Worm (Caenorhabditis elegans) whole organism, L4 larva: ENCODE results near the gene F53F1.3.
A peak's percentile ranks its signal among the peaks of the same experiment; 100 is the strongest.

Experiments used
- F26F4.8 ChIP-seq: fragments of 200-800 bp; sonication (Bioruptor generic); conservative IDR thresholded peaks from 2 replicates; pipeline ENCODE4 v1.3.6; 2022; ENCODE audit warnings: missing genetic modification characterization, missing compliant biosample characterization
- F49E8.2 ChIP-seq: sonication (generic microtip); optimal IDR thresholded peaks from 2 replicates; lab custom pipeline; 2016; ENCODE audit warnings: missing compliant biosample characterization, mild to moderate bottlenecking, missing genetic modification characterization, borderline replicate concordance
- T20F7.1 ChIP-seq: fragments of 200-800 bp; sonication (Bioruptor generic); optimal IDR thresholded peaks from 2 replicates; lab custom pipeline; 2018; ENCODE audit warnings: mild to moderate bottlenecking, missing genetic modification characterization, missing compliant biosample characterization
- ZK337.2 ChIP-seq: fragments of 200-800 bp; sonication (Bioruptor generic); IDR thresholded peaks from 2 replicates; pipeline ENCODE4 v1.3.6; 2022; ENCODE audit warnings: missing genetic modification reagents, missing genetic modification characterization, missing compliant biosample characterization
- aha-1 ChIP-seq: fragments of 150-350 bp; peaks from one replicate; lab custom pipeline; 2014; ENCODE audit warnings: missing biosample characterization, missing genetic modification characterization
- attf-4 ChIP-seq: sonication (generic microtip); optimal IDR thresholded peaks from 3 replicates; lab custom pipeline; 2017; ENCODE audit warnings: missing biosample characterization, missing genetic modification characterization
- ceh-20 ChIP-seq: fragments of 200-800 bp; sonication (Bioruptor generic); IDR thresholded peaks from 2 replicates; pipeline ENCODE4 v1.3.6; 2022; ENCODE audit warnings: missing genetic modification reagents, missing genetic modification characterization, missing compliant biosample characterization
- ceh-82 ChIP-seq: sonication (generic microtip); optimal IDR thresholded peaks from 2 replicates; lab custom pipeline; 2017; ENCODE audit warnings: missing biosample characterization, missing genetic modification characterization
- ces-1 ChIP-seq: fragments of 150-350 bp; sonication (generic microtip); optimal IDR thresholded peaks from 4 replicates; lab custom pipeline; 2014; ENCODE audit warnings: missing biosample characterization, missing genetic modification reagents, missing genetic modification characterization
- ctbp-1 ChIP-seq: fragments of 200-800 bp; sonication (Bioruptor generic); IDR thresholded peaks from 2 replicates; pipeline ENCODE4 v1.3.6; 2022; ENCODE audit warnings: missing genetic modification reagents, missing genetic modification characterization, missing compliant biosample characterization
- daf-12 ChIP-seq: fragments of 150-350 bp; optimal IDR thresholded peaks from 2 replicates; lab custom pipeline; 2014; ENCODE audit warnings: missing biosample characterization, missing genetic modification reagents, missing genetic modification characterization
- daf-8 ChIP-seq: fragments of 200-800 bp; sonication (Bioruptor generic); IDR thresholded peaks from 2 replicates; pipeline ENCODE4 v1.3.6; 2022; ENCODE audit warnings: missing genetic modification characterization, missing compliant biosample characterization
- dmd-8 ChIP-seq: fragments of 200-800 bp; sonication (Bioruptor generic); IDR thresholded peaks from 2 replicates; pipeline ENCODE4 v1.3.6; 2022; ENCODE audit warnings: missing genetic modification characterization, missing compliant biosample characterization
- duxl-1 ChIP-seq: sonication (generic microtip); optimal IDR thresholded peaks from 2 replicates; lab custom pipeline; 2016; ENCODE audit warnings: mild to moderate bottlenecking, missing genetic modification characterization, moderate library complexity, missing compliant biosample characterization; ENCODE audit not compliant: poor library complexity
- hlh-30 ChIP-seq: sonication (generic microtip); optimal IDR thresholded peaks from 2 replicates; lab custom pipeline; 2017; ENCODE audit warnings: antibody characterized with exemption, mild to moderate bottlenecking, missing genetic modification characterization, missing compliant biosample characterization; ENCODE audit not compliant: insufficient read depth
- jun-1 ChIP-seq: fragments of 150-350 bp; optimal IDR thresholded peaks from 2 replicates; lab custom pipeline; 2014; ENCODE audit warnings: missing biosample characterization, missing genetic modification reagents, missing genetic modification characterization
- lin-13 ChIP-seq: fragments of 150-350 bp; optimal IDR thresholded peaks from 2 replicates; lab custom pipeline; 2014; ENCODE audit warnings: missing biosample characterization, missing genetic modification reagents, missing genetic modification characterization
- lir-3 ChIP-seq: sonication (generic microtip); optimal IDR thresholded peaks from 2 replicates; lab custom pipeline; 2016; ENCODE audit warnings: mild to moderate bottlenecking, missing genetic modification characterization, missing compliant biosample characterization
- lsy-2 ChIP-seq, 2 experiments: fragments of 150-350 bp in 1 of 2; sonication (generic microtip) in 1 of 2; optimal IDR thresholded peaks; 2 replicates each; lab custom pipeline; 2014 to 2017; ENCODE audit warnings: missing biosample characterization in 2 of 2, missing genetic modification characterization in 2 of 2
- madf-9 ChIP-seq: fragments of 200-800 bp; sonication (Bioruptor generic); conservative IDR thresholded peaks from 2 replicates; pipeline ENCODE4 v1.3.6; 2022; ENCODE audit warnings: missing genetic modification reagents, missing genetic modification characterization, missing compliant biosample characterization
- mdt-29 ChIP-seq: fragments of 200-800 bp; sonication (Bioruptor generic); IDR thresholded peaks from 2 replicates; pipeline ENCODE4 v1.3.6; 2022; ENCODE audit warnings: missing genetic modification reagents, missing genetic modification characterization, missing compliant biosample characterization
- mep-1 ChIP-seq: fragments of 150-350 bp; sonication (generic microtip); optimal IDR thresholded peaks from 3 replicates; lab custom pipeline; 2014; ENCODE audit warnings: missing biosample characterization, missing genetic modification characterization
- mes-2 ChIP-seq: sonication (generic microtip); optimal IDR thresholded peaks from 2 replicates; lab custom pipeline; 2016; ENCODE audit warnings: missing genotype, mild to moderate bottlenecking, missing genetic modification characterization, missing compliant biosample characterization; ENCODE audit not compliant: poor library complexity, severe bottlenecking
- mxl-2 ChIP-seq: fragments of 200-800 bp; sonication (Bioruptor generic); conservative IDR thresholded peaks from 2 replicates; pipeline ENCODE4 v1.3.6; 2022; ENCODE audit warnings: missing genetic modification reagents, missing genetic modification characterization, missing compliant biosample characterization
- mxl-3 ChIP-seq: fragments of 200-800 bp; sonication (Bioruptor generic); optimal IDR thresholded peaks from 2 replicates; lab custom pipeline; 2018; ENCODE audit warnings: mild to moderate bottlenecking, missing genetic modification characterization, missing compliant biosample characterization
- nhr-111 ChIP-seq: fragments of 200-800 bp; sonication (Bioruptor generic); optimal IDR thresholded peaks from 2 replicates; lab custom pipeline; 2018; ENCODE audit warnings: mild to moderate bottlenecking, missing genetic modification characterization, missing compliant biosample characterization
- nhr-25 ChIP-seq: sonication (generic microtip); optimal IDR thresholded peaks from 2 replicates; lab custom pipeline; 2017; ENCODE audit warnings: missing genetic modification characterization, mild to moderate bottlenecking, missing compliant biosample characterization, antibody characterized with exemption, moderate library complexity, borderline replicate concordance; ENCODE audit not compliant: insufficient read depth
- nhr-28 ChIP-seq: fragments of 150-350 bp; optimal IDR thresholded peaks from 2 replicates; lab custom pipeline; 2014; ENCODE audit warnings: missing biosample characterization, missing genetic modification characterization
- nhr-41 ChIP-seq: fragments of 200-800 bp; sonication (Bioruptor generic); IDR thresholded peaks from 2 replicates; pipeline ENCODE4 v1.3.6; 2022; ENCODE audit warnings: missing genetic modification reagents, missing genetic modification characterization, missing compliant biosample characterization
- nhr-76 ChIP-seq: fragments of 150-350 bp; optimal IDR thresholded peaks from 2 replicates; lab custom pipeline; 2014; ENCODE audit warnings: missing biosample characterization, missing genetic modification characterization
- nhr-77 ChIP-seq: fragments of 150-350 bp; optimal IDR thresholded peaks from 2 replicates; lab custom pipeline; 2014; ENCODE audit warnings: missing biosample characterization, missing genetic modification characterization
- pqm-1 ChIP-seq: sonication (generic microtip); optimal IDR thresholded peaks from 2 replicates; lab custom pipeline; 2017; ENCODE audit warnings: missing biosample characterization, missing genetic modification characterization
- spr-3 ChIP-seq: fragments of 200-800 bp; sonication (Bioruptor generic); optimal IDR thresholded peaks from 2 replicates; lab custom pipeline; 2018; ENCODE audit warnings: mild to moderate bottlenecking, missing genetic modification characterization, missing compliant biosample characterization
- tag-97 ChIP-seq: fragments of 200-800 bp; sonication (Bioruptor generic); IDR thresholded peaks from 2 replicates; pipeline ENCODE4 v1.3.6; 2022; ENCODE audit warnings: missing genetic modification characterization, missing compliant biosample characterization
- unc-130 ChIP-seq: sonication (generic microtip); optimal IDR thresholded peaks from 2 replicates; lab custom pipeline; 2016; ENCODE audit warnings: missing genetic modification reagents, missing genetic modification characterization, missing compliant biosample characterization
- unc-62 ChIP-seq, 3 experiments: fragments of 150-350 bp in 1 of 3; sonication (generic microtip); optimal IDR thresholded peaks in 2 of 3; peaks in 1 of 3; 1 replicate in 1 of 3; 2 replicates in 2 of 3; lab custom pipeline; 2014 to 2017; ENCODE audit warnings: missing biosample characterization in 3 of 3, missing genetic modification characterization in 3 of 3, missing genetic modification reagents in 3 of 3, missing genotype in 1 of 3
- zfp-2 ChIP-seq: sonication (generic microtip); optimal IDR thresholded peaks from 2 replicates; lab custom pipeline; 2016; ENCODE audit warnings: mild to moderate bottlenecking, missing genetic modification characterization, missing compliant biosample characterization
- zfp-3 ChIP-seq: fragments of 200-800 bp; sonication (Bioruptor generic); conservative IDR thresholded peaks from 2 replicates; pipeline ENCODE4 v1.3.6; 2022; ENCODE audit warnings: missing genetic modification reagents, missing genetic modification characterization, missing compliant biosample characterization

Gene F53F1.3

DNA sequence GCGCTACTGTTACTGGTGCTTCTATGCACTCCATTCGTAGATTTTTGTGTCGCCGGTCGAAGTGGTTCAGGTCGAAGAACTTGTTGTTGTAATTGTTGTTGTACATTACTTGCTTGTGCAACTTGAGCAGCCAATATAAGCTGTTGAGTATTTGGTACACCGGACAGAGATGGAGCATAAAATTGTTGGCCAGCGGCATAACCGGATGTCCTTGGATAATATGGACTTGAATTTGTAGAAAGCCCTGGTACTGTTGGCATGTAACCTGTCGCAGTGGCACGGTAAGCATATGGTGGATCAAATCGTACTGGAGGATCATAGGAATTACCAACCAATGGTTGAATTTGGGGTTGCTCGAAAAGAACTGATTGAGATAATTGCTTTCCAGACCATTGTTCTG, 19.1 kb upstream of the F53F1.3 start:
- TF ChIP-seq dmd-8 (GFP tag; lab: Robert Waterston, UW) (0 out of 2 replicates have a peak, but pooled peaks have one; percentile 51), attf-4 (no peak), unc-62 (GFP tag; optimal IDR thresholded peaks at IDR 0.05 in 1 of 2; lab: Kevin White, UChicago) (peak in 1 of 2 experiments; percentile 92), unc-62 (tag; optimal IDR thresholded peaks at IDR 0.05; lab: Kevin White, UChicago) (no peak), ceh-82 (tag; lab: Kevin White, UChicago) (no peak), T20F7.1 (GFP tag; lab: Kevin White, UChicago) (no peak)

ce11 chrV:13389454-13389853, 18.6 kb upstream of the F53F1.3 start:
- TF ChIP-seq ZK337.2 (no peak), nhr-111 (GFP tag; lab: Kevin White, UChicago) (no peak), mep-1 (tag; lab: Kevin White, UChicago) (peak; percentile 2), T20F7.1 (GFP tag; lab: Kevin White, UChicago) (no peak), hlh-30 (no peak), ceh-20 (GFP tag; lab: Robert Waterston, UW) (no peak), F49E8.2 (tag; lab: Kevin White, UChicago) (no peak), pqm-1 (tag; lab: Kevin White, UChicago) (no peak), mxl-2 (GFP tag; lab: Robert Waterston, UW) (no peak), ces-1 (no peak), madf-9 (GFP tag; lab: Robert Waterston, UW) (no peak), lir-3 (no peak), nhr-28 (tag; lab: Kevin White, UChicago) (peak; percentile 77), duxl-1 (tag; lab: Kevin White, UChicago) (no peak), zfp-2 (tag; lab: Kevin White, UChicago) (no peak), unc-130 (GFP tag; lab: Kevin White, UChicago) (no peak), nhr-25 (tag; lab: Kevin White, UChicago) (peak; percentile 25), mxl-3 (GFP tag; lab: Kevin White, UChicago) (no peak), nhr-77 (no peak), ctbp-1 (GFP tag; lab: Robert Waterston, UW) (no peak), spr-3 (GFP tag; lab: Kevin White, UChicago) (no peak), F26F4.8 (GFP tag; lab: Robert Waterston, UW) (no peak), lsy-2 (tag; optimal IDR thresholded peaks at IDR 0.05; lab: Kevin White, UChicago) (no peak), mdt-29 (GFP tag; lab: Robert Waterston, UW) (no peak), attf-4 (no peak), lin-13 (no peak), nhr-76 (tag; lab: Kevin White, UChicago) (no peak), daf-12 (tag; lab: Kevin White, UChicago) (no peak), daf-8 (no peak), aha-1 (tag; lab: Kevin White, UChicago) (peak; percentile 73), dmd-8 (GFP tag; lab: Robert Waterston, UW) (no peak), nhr-41 (no peak), mes-2 (tag; lab: Kevin White, UChicago) (no peak), jun-1 (tag; lab: Kevin White, UChicago) (no peak), tag-97 (no peak)
- TF ChIP-seq, all 104 proteins: peak for 4

ce11 chrV:13390936-13391335, 17.1 kb upstream of the F53F1.3 start:
- TF ChIP-seq hlh-30 (peak; percentile 21), mxl-3 (GFP tag; lab: Kevin White, UChicago) (peak; percentile 20), zfp-3 (no peak), nhr-28 (tag; lab: Kevin White, UChicago) (peak; percentile 27), T20F7.1 (GFP tag; lab: Kevin White, UChicago) (no peak), lsy-2 (tag; optimal IDR thresholded peaks at IDR 0.05; lab: Kevin White, UChicago) (peak in 1 of 2 experiments; percentile 11), dmd-8 (GFP tag; lab: Robert Waterston, UW) (0 out of 2 replicates have a peak, but pooled peaks have one; percentile 46)
